Worm (Caenorhabditis elegans): ENCODE data around the gene lhfp-4.

DNA sequence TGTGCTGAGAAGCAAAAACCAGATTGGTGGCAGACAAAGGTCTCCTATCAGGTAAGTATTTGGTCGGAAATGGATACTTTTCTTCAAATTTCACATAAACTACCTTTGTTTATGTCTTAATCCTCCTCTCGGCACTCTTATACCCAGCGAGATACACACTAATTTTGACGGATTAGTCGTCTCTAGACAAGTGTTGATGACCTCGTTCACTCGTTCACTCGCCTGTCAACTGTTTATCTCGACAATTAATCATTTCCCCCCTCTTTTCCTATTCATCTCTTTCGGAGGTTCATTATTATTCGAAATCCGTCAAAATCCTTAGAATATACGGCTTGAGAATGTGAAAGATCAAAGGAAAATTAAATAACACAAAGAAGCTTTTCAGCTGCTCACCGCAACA lies 5.7 kb upstream of the lhfp-4 start:
- TF ChIP-seq tbx-11 (GFP tag; IDR thresholded peaks at IDR 0.05) (no peak), tra-4 (tag; optimal IDR thresholded peaks at IDR 0.05) (no peak), sea-1 (GFP tag; conservative IDR thresholded peaks at IDR 0.05) (no peak), ama-1 (optimal IDR thresholded peaks at IDR 0.05) (no peak), hmbx-1 (tag; optimal IDR thresholded peaks at IDR 0.05) (no peak), tbx-37 (GFP tag; conservative IDR thresholded peaks at IDR 0.05) (no peak), aly-1 (tag; optimal IDR thresholded peaks at IDR 0.05) (no peak), B0310.2 (tag; optimal IDR thresholded peaks at IDR 0.05) (no peak)
